Worm (Caenorhabditis elegans) whole organism, L3 larva: ENCODE data around the gene C05D9.4.

Source experiments
- ama-1 ChIP-seq: fragments of 150-350 bp; optimal IDR thresholded peaks from 2 replicates; lab custom pipeline; 2018
- elt-3 ChIP-seq, 3 experiments: fragments of 150-350 bp in 1 of 3; sonication (generic microtip) in 2 of 3; optimal IDR thresholded peaks; 2 replicates in 2 of 3; 4 replicates in 1 of 3; lab custom pipeline; 2014 to 2017; ENCODE audit warnings: missing biosample characterization in 3 of 3, missing genetic modification characterization in 3 of 3
- nhr-12 ChIP-seq: fragments of 150-350 bp; optimal IDR thresholded peaks from 2 replicates; lab custom pipeline; 2014; ENCODE audit warnings: missing biosample characterization, missing genetic modification characterization
- unc-39 ChIP-seq: sonication (generic microtip); optimal IDR thresholded peaks from 4 replicates; lab custom pipeline; 2017; ENCODE audit warnings: missing biosample characterization, missing genetic modification characterization

DNA sequence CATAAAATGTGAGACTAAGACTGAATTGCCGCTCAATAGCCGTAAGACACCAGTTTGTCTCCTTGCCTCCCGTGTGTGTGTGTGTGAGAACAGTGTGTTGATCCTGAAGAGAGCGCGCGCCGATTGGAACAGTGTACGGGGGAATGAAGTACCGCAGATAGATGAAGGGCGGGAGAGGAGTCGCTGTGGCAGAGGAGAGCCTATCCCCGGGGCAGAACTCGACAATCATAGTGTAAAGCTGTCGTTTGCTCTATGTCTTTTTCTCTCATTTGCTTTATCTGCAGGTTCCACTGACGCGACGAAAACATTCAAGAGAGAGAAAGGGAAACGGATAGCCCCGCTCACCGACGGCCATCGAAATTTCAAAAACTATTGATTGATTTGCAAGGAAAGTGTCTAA lies 25.9 kb upstream of the C05D9.4 start:
- TF ChIP-seq ama-1 (lab: Kevin White, UChicago) (no peak), nhr-12 (tag; lab: Kevin White, UChicago) (no peak), unc-39 (tag; lab: Kevin White, UChicago) (no peak), elt-3 (tag; optimal IDR thresholded peaks at IDR 0.05; lab: Kevin White, UChicago) (no peak)
